Worm (Caenorhabditis elegans): ENCODE results near the gene gnrr-3.

The gnrr-3 gene

ce11 chrX:10084050-10084672 lies 34.9 kb downstream of the gnrr-3 start, which contains the start of gene W07E11.1 (continued):
- no peak for TF ChIP-seq fkh-8 (tag; optimal IDR thresholded peaks at IDR 0.05)
- TF ChIP-seq lin-15B (tag; optimal IDR thresholded peaks at IDR 0.05) = no peak
- no peak for TF ChIP-seq ets-5 (GFP tag; IDR thresholded peaks at IDR 0.05)
- TF ChIP-seq C04F5.9 (tag; optimal IDR thresholded peaks at IDR 0.05) = no peak
- TF ChIP-seq unc-86 (tag; optimal IDR thresholded peaks at IDR 0.05) = no peak
- no peak for TF ChIP-seq zip-4 (GFP tag; optimal IDR thresholded peaks at IDR 0.05)
- no peak for TF ChIP-seq lir-3 (tag; optimal IDR thresholded peaks at IDR 0.05; ENCODE audit: poor library complexity)
- TF ChIP-seq fkh-10 (GFP tag; optimal IDR thresholded peaks at IDR 0.05) = no peak
- TF ChIP-seq nhr-19 (GFP tag; conservative IDR thresholded peaks at IDR 0.05) = peak; percentile 44; the same call in 1 of the 2 replicates
- peak in 1 of 2 experiments; percentile 66 for TF ChIP-seq lin-35 (GFP tag; optimal IDR thresholded peaks at IDR 0.05)
- TF ChIP-seq C34B4.2 (tag; optimal IDR thresholded peaks at IDR 0.05) = no peak
- peak in 1 of 2 experiments; percentile 39 for TF ChIP-seq mdl-1 (tag; optimal IDR thresholded peaks at IDR 0.05)
- no peak for TF ChIP-seq pqm-1 (tag; optimal IDR thresholded peaks at IDR 0.05)
- TF ChIP-seq nhr-71 (tag; optimal IDR thresholded peaks at IDR 0.05) = peak; percentile 63
- no peak for TF ChIP-seq isw-1 (GFP tag; IDR thresholded peaks at IDR 0.05)
- no peak for TF ChIP-seq xbp-1 (tag; optimal IDR thresholded peaks at IDR 0.05)
- no peak for TF ChIP-seq sox-4 (tag; optimal IDR thresholded peaks at IDR 0.05)
- no peak for TF ChIP-seq unc-98 (GFP tag; IDR thresholded peaks at IDR 0.05)
- TF ChIP-seq vab-15 (tag; optimal IDR thresholded peaks at IDR 0.05) = no peak
- no peak for TF ChIP-seq mep-1 (tag; optimal IDR thresholded peaks at IDR 0.05)
- TF ChIP-seq snu-23 (GFP tag; optimal IDR thresholded peaks at IDR 0.05) = peak; percentile 2
- TF ChIP-seq tlp-1 (tag; optimal IDR thresholded peaks at IDR 0.05) = no peak
- no peak for TF ChIP-seq nhr-237 (tag; optimal IDR thresholded peaks at IDR 0.05)
- no peak for TF ChIP-seq nhr-77 (tag; optimal IDR thresholded peaks at IDR 0.05)
- no peak for TF ChIP-seq ceh-8 (GFP tag; optimal IDR thresholded peaks at IDR 0.05)
- TF ChIP-seq aly-2 (tag; optimal IDR thresholded peaks at IDR 0.05) = no peak
- TF ChIP-seq F16B12.6 (tag; optimal IDR thresholded peaks at IDR 0.05) = no peak
- TF ChIP-seq lsy-2 (tag; optimal IDR thresholded peaks at IDR 0.05) = peak in 1 of 2 experiments; percentile 17
- TF ChIP-seq pag-3 (tag; optimal IDR thresholded peaks at IDR 0.05; ENCODE audit: borderline replicate concordance, insufficient read depth) = no peak
- no peak for TF ChIP-seq nhr-12 (tag; optimal IDR thresholded peaks at IDR 0.05)
- no peak for TF ChIP-seq sptf-1 (tag; optimal IDR thresholded peaks at IDR 0.05)
- TF ChIP-seq lin-14 (GFP tag; optimal IDR thresholded peaks at IDR 0.05) = peak; percentile 34

DNA sequence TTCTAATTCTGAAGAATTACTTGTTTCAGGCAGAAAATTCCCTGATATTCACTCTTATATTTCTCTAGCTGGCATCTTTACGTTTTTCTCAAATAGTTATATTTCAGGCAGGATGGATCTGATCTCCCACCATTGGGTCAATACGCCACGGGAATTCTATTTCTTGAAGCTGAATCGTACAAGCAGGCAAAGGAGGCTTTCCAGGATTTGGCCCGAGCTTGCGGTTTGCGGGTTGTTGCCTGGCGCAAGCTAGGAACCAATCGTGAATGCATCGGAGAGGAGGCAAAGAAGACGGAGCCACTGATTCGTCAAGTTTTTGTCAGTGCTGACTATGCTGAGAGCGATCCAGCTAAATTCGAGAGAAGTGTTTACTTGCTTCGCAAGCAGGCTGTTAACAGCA lies 35.8 kb downstream of the gnrr-3 start:
- no peak for TF ChIP-seq ztf-4 (tag; optimal IDR thresholded peaks at IDR 0.05)
- TF ChIP-seq nhr-90 (tag; optimal IDR thresholded peaks at IDR 0.05; ENCODE audit: poor library complexity) = no peak
- TF ChIP-seq elt-3 (tag; optimal IDR thresholded peaks at IDR 0.05) = no peak
- TF ChIP-seq egl-27 (tag; optimal IDR thresholded peaks at IDR 0.05) = no peak
- TF ChIP-seq F16B12.6 (tag; optimal IDR thresholded peaks at IDR 0.05) = no peak
- TF ChIP-seq ceh-90 (tag; optimal IDR thresholded peaks at IDR 0.05) = no peak
- no peak for TF ChIP-seq Y116A8C.19 (tag; optimal IDR thresholded peaks at IDR 0.05; ENCODE audit: borderline replicate concordance)
- TF ChIP-seq lsy-2 (tag; optimal IDR thresholded peaks at IDR 0.05) = no peak
- no peak for TF ChIP-seq pag-3 (tag; optimal IDR thresholded peaks at IDR 0.05; ENCODE audit: borderline replicate concordance, insufficient read depth)
- TF ChIP-seq xbp-1 (tag; optimal IDR thresholded peaks at IDR 0.05) = no peak

ce11 chrX:10087866-10088265 lies 38.6 kb downstream of the gnrr-3 start, which contains the start of gene flp-28:
Gene flp-28 (minus strand): TSS chrX:10087966.
- TF ChIP-seq C04F5.9 (tag; optimal IDR thresholded peaks at IDR 0.05) (no peak), lin-39 (tag; optimal IDR thresholded peaks at IDR 0.05) (no peak), snpc-4 (tag; optimal IDR thresholded peaks at IDR 0.05) (no peak)

Data from whole organism, L1 larva.